In genomic region chrV:8385879-8386530, ce11 we compare ENCODE assay signal across 5 worm cellular contexts.
TF ChIP-seq lines count a peak whose summit lies in the region.

TSS of gene hsp-17 (minus strand) at chrV:8385929.

TF ChIP-seq in whole organism, L1 larva, 84 proteins besides CTCF, POLR2A, EP300 and RAD21:
- TF ChIP-seq elt-2 (tag; optimal IDR thresholded peaks at IDR 0.05; lab: Kevin White, UChicago) (peak; percentile 66), swsn-7 (tag; optimal IDR thresholded peaks at IDR 0.05; lab: Kevin White, UChicago) (no peak), efl-1 (optimal IDR thresholded peaks at IDR 0.05; lab: Kevin White, UChicago) (no peak), efl-1 (GFP tag; optimal IDR thresholded peaks at IDR 0.05 in 1 of 2; lab: Kevin White, UChicago) (peak in 1 of 2 experiments; percentile 45), pqm-1 (tag; optimal IDR thresholded peaks at IDR 0.05; lab: Kevin White, UChicago) (peak; percentile 24)

TF ChIP-seq in whole organism, L2 larva, 48 proteins besides CTCF, POLR2A, EP300 and RAD21:
- TF ChIP-seq sem-4 (tag; optimal IDR thresholded peaks at IDR 0.05; lab: Kevin White, UChicago), result no peak
- peak; percentile 30 for TF ChIP-seq sma-9 (GFP tag; optimal IDR thresholded peaks at IDR 0.05; lab: Kevin White, UChicago)
- TF ChIP-seq sma-9 (tag; optimal IDR thresholded peaks at IDR 0.05; lab: Kevin White, UChicago), result no peak
- TF ChIP-seq unc-62 (GFP tag; optimal IDR thresholded peaks at IDR 0.05; lab: Kevin White, UChicago), result no peak
- no peak for TF ChIP-seq ZK546.5 (tag; optimal IDR thresholded peaks at IDR 0.05; lab: Kevin White, UChicago)
- TF ChIP-seq fos-1 (tag; optimal IDR thresholded peaks at IDR 0.05; lab: Kevin White, UChicago), result peak; percentile 65
- TF ChIP-seq mab-5 (tag; optimal IDR thresholded peaks at IDR 0.05; lab: Kevin White, UChicago), result no peak
- TF ChIP-seq lin-13 (GFP tag; optimal IDR thresholded peaks at IDR 0.05; lab: Kevin White, UChicago), result no peak
- TF ChIP-seq alr-1 (tag; optimal IDR thresholded peaks at IDR 0.05; lab: Kevin White, UChicago), result no peak
- TF ChIP-seq mdl-1 (tag; optimal IDR thresholded peaks at IDR 0.05; lab: Kevin White, UChicago), result no peak
- TF ChIP-seq blmp-1 (tag; optimal IDR thresholded peaks at IDR 0.05; lab: Kevin White, UChicago; ENCODE audit: insufficient read depth), result no peak
- TF ChIP-seq Y55F3AM.14 (GFP tag; optimal IDR thresholded peaks at IDR 0.05; lab: Kevin White, UChicago), result no peak
- no peak for TF ChIP-seq ceh-16 (tag; optimal IDR thresholded peaks at IDR 0.05; lab: Kevin White, UChicago)

TF ChIP-seq in whole organism, L3 larva, 47 proteins besides CTCF, POLR2A, EP300 and RAD21:
- TF ChIP-seq elt-2 (tag; optimal IDR thresholded peaks at IDR 0.05; lab: Kevin White, UChicago) (peak; percentile 75), pqm-1 (tag; optimal IDR thresholded peaks at IDR 0.05; lab: Kevin White, UChicago) (peak; percentile 55), mdl-1 (tag; optimal IDR thresholded peaks at IDR 0.05; lab: Kevin White, UChicago) (no peak)

TF ChIP-seq in whole organism, L4 larva, 104 proteins besides CTCF, POLR2A, EP300 and RAD21:
- TF ChIP-seq nhr-28 (tag; optimal IDR thresholded peaks at IDR 0.05; lab: Kevin White, UChicago) (peak; percentile 15), egl-27 (tag; optimal IDR thresholded peaks at IDR 0.05; lab: Kevin White, UChicago) (no peak), ceh-82 (tag; optimal IDR thresholded peaks at IDR 0.05; lab: Kevin White, UChicago) (no peak), pha-4 (GFP tag; IDR thresholded peaks at IDR 0.05; lab: Robert Waterston, UW) (no peak), pha-4 (tag; optimal IDR thresholded peaks at IDR 0.05; lab: Kevin White, UChicago) (peak; percentile 52), dmd-6 (GFP tag; IDR thresholded peaks at IDR 0.05; lab: Robert Waterston, UW) (peak; percentile 27; the same call in 1 of the 2 replicates), daf-16 (GFP tag; optimal IDR thresholded peaks at IDR 0.05; lab: Kevin White, UChicago) (no peak), daf-16 (tag; optimal IDR thresholded peaks at IDR 0.05; lab: Kevin White, UChicago) (peak; percentile 68), lin-38 (GFP tag; IDR thresholded peaks at IDR 0.05; lab: Robert Waterston, UW) (no peak), hlh-11 (tag; optimal IDR thresholded peaks at IDR 0.05; lab: Kevin White, UChicago) (peak; percentile 24), F49E8.2 (tag; optimal IDR thresholded peaks at IDR 0.05; lab: Kevin White, UChicago; ENCODE audit: borderline replicate concordance) (no peak), pqm-1 (tag; optimal IDR thresholded peaks at IDR 0.05; lab: Kevin White, UChicago) (peak; percentile 16)

TF ChIP-seq in whole organism, young adult, 124 proteins besides CTCF, POLR2A, EP300 and RAD21:
- TF ChIP-seq Y53F4B.3 (GFP tag; IDR thresholded peaks at IDR 0.05; lab: Robert Waterston, UW) (no peak), C17E4.6 (GFP tag; IDR thresholded peaks at IDR 0.05; lab: Robert Waterston, UW) (no peak), ama-1 (optimal IDR thresholded peaks at IDR 0.05; lab: Kevin White, UChicago) (no peak), ama-1 (GFP tag; optimal IDR thresholded peaks at IDR 0.05; lab: Kevin White, UChicago) (no peak), B0336.3 (GFP tag; IDR thresholded peaks at IDR 0.05; lab: Robert Waterston, UW) (no peak), nhr-80 (tag; optimal IDR thresholded peaks at IDR 0.05; lab: Kevin White, UChicago) (peak; percentile 25)
